Worm (Caenorhabditis elegans): Measurements from ENCODE around the gene C07E3.3.

- no peak for TF ChIP-seq ets-4 (tag; optimal IDR thresholded peaks at IDR 0.05)
- no peak for TF ChIP-seq ama-1 (optimal IDR thresholded peaks at IDR 0.05)
- no peak for TF ChIP-seq hlh-6 (tag; optimal IDR thresholded peaks at IDR 0.05)
- no peak for TF ChIP-seq lin-11 (tag; optimal IDR thresholded peaks at IDR 0.05)
- TF ChIP-seq tbx-2 (tag; optimal IDR thresholded peaks at IDR 0.05), result no peak
- no peak for TF ChIP-seq mec-3 (tag; optimal IDR thresholded peaks at IDR 0.05; ENCODE audit: borderline replicate concordance)
- no peak for TF ChIP-seq nhr-11 (tag; optimal IDR thresholded peaks at IDR 0.05)
- no peak for TF ChIP-seq fkh-6 (tag; optimal IDR thresholded peaks at IDR 0.05)
- TF ChIP-seq che-1 (tag; optimal IDR thresholded peaks at IDR 0.05), result no peak
- TF ChIP-seq unc-42 (tag; optimal IDR thresholded peaks at IDR 0.05), result no peak
- no peak for TF ChIP-seq dmd-4 (tag; optimal IDR thresholded peaks at IDR 0.05; ENCODE audit: borderline replicate concordance)
- TF ChIP-seq unc-3 (GFP tag; conservative IDR thresholded peaks at IDR 0.05), result no peak
- TF ChIP-seq unc-3 (tag; optimal IDR thresholded peaks at IDR 0.05), result no peak
- no peak for TF ChIP-seq nfya-1 (tag; optimal IDR thresholded peaks at IDR 0.05)
Observed at ce11 chrII:10374776-10375175, 17.5 kb upstream of the C07E3.3 start.
